Fruit fly (Drosophila melanogaster): ENCODE results near the gene sgg.

The sgg gene

dm6 chrX:2703693-2704092 is 69.9 kb downstream of the sgg start, which contains the start of gene Ugalt (continued):
- TF ChIP-seq CG7271 (tag; optimal IDR thresholded peaks at IDR 0.05) (peak; percentile 100), unc-4 (GFP tag; IDR thresholded peaks at IDR 0.05; ENCODE audit: partially characterized antibody) (peak; percentile 54; the same call in 1 of the 2 replicates), odd (GFP tag; optimal IDR thresholded peaks at IDR 0.05) (peak; percentile 100), H15 (GFP tag; IDR thresholded peaks at IDR 0.05) (peak; percentile 100), E2f2 (GFP tag; IDR thresholded peaks at IDR 0.05) (peak; percentile 98), fru (optimal IDR thresholded peaks at IDR 0.05) (no peak), CG3726 (GFP tag; IDR thresholded peaks at IDR 0.05) (peak; percentile 100), phol (tag; optimal IDR thresholded peaks at IDR 0.05) (peak; percentile 100), HLH4C (GFP tag; IDR thresholded peaks at IDR 0.05; ENCODE audit: partially characterized antibody) (0 out of 3 replicates have a peak, but pooled peaks have one; percentile 40), ab (GFP tag; optimal IDR thresholded peaks at IDR 0.05) (peak; percentile 100), HLH3B (GFP tag; IDR thresholded peaks at IDR 0.05) (peak; percentile 100), ham (GFP tag; IDR thresholded peaks at IDR 0.05) (peak; percentile 100), mam (GFP tag; optimal IDR thresholded peaks at IDR 0.05) (peak; percentile 100), hkb (optimal IDR thresholded peaks at IDR 0.05) (no peak), hkb (GFP tag; IDR thresholded peaks at IDR 0.05) (peak; percentile 100), Aef1 (GFP tag; IDR thresholded peaks at IDR 0.05) (peak; percentile 100), CG8388 (GFP tag; optimal IDR thresholded peaks at IDR 0.05) (peak; percentile 100), CG3281 (GFP tag; optimal IDR thresholded peaks at IDR 0.05) (peak; percentile 100), CG17829 (tag; optimal IDR thresholded peaks at IDR 0.05) (peak; percentile 100), toy (GFP tag; IDR thresholded peaks at IDR 0.05) (peak; percentile 100), sim (GFP tag; IDR thresholded peaks at IDR 0.05) (peak; percentile 100), Nf-YB (GFP tag; optimal IDR thresholded peaks at IDR 0.05) (peak; percentile 94), vfl (GFP tag; optimal IDR thresholded peaks at IDR 0.05) (peak; percentile 100), cg (GFP tag; optimal IDR thresholded peaks at IDR 0.05) (peak; percentile 25), CG13775 (GFP tag; optimal IDR thresholded peaks at IDR 0.05) (peak; percentile 100), CG32772 (GFP tag; IDR thresholded peaks at IDR 0.05) (peak; percentile 100), CG15479 (GFP tag; optimal IDR thresholded peaks at IDR 0.05) (peak; percentile 72), D19A (tag; optimal IDR thresholded peaks at IDR 0.05) (peak; percentile 99), vnd (GFP tag; IDR thresholded peaks at IDR 0.05; ENCODE audit: partially characterized antibody) (no peak), cad (GFP tag; optimal IDR thresholded peaks at IDR 0.05) (no peak), CG12155 (GFP tag; optimal IDR thresholded peaks at IDR 0.05) (peak; percentile 100), CG9215 (GFP tag; IDR thresholded peaks at IDR 0.05) (peak; percentile 100), HmgZ (tag; optimal IDR thresholded peaks at IDR 0.05) (peak; percentile 100), Xbp1 (GFP tag; optimal IDR thresholded peaks at IDR 0.05) (peak; percentile 100), slou (GFP tag; optimal IDR thresholded peaks at IDR 0.05) (peak; percentile 100), CG15073 (GFP tag; optimal IDR thresholded peaks at IDR 0.05) (peak; percentile 96), CG15269 (tag; optimal IDR thresholded peaks at IDR 0.05) (peak; percentile 100), CG15601 (tag; optimal IDR thresholded peaks at IDR 0.05) (peak; percentile 99), CG8924 (tag; optimal IDR thresholded peaks at IDR 0.05) (peak; percentile 100), CG1233 (GFP tag; optimal IDR thresholded peaks at IDR 0.05) (peak; percentile 100), Doc3 (GFP tag; IDR thresholded peaks at IDR 0.05; ENCODE audit: partially characterized antibody) (no peak), CG32767 (GFP tag; IDR thresholded peaks at IDR 0.05) (peak; percentile 100), Pdp1 (GFP tag; optimal IDR thresholded peaks at IDR 0.05) (peak; percentile 100), Taf1 (GFP tag; IDR thresholded peaks at IDR 0.05) (peak; percentile 100), knrl (GFP tag; IDR thresholded peaks at IDR 0.05; ENCODE audit: partially characterized antibody) (0 out of 3 replicates have a peak, but pooled peaks have one; percentile 34), CG1603 (tag; optimal IDR thresholded peaks at IDR 0.05) (peak; percentile 99), Kr (GFP tag; optimal IDR thresholded peaks at IDR 0.05) (peak; percentile 96), otp (GFP tag; IDR thresholded peaks at IDR 0.05) (peak; percentile 100), Tbp (GFP tag; optimal IDR thresholded peaks at IDR 0.05) (no peak), Fer1 (GFP tag; optimal IDR thresholded peaks at IDR 0.05) (peak; percentile 100), CG4730 (GFP tag; IDR thresholded peaks at IDR 0.05) (peak; percentile 100)

Data from whole organism, embryonic.